Fruit fly (Drosophila melanogaster) whole organism, larva: ENCODE results near the gene bib.
A peak's percentile ranks its signal among the peaks of the same experiment; 100 is the strongest.

Source experiments
- noc ChIP-seq: fragments of 200-800 bp; sonication (Bioruptor generic); optimal IDR thresholded peaks from 3 replicates; lab custom pipeline; 2019; ENCODE audit warnings: missing biosample characterization, mild to moderate bottlenecking, missing genetic modification characterization, moderate library complexity

The bib gene

dm6 chr2L:10003593-10003992, 19.1 kb downstream of the bib start, which contains the start of gene Ndf:
Ndf (plus strand) TSS chr2L:10003832.
- TF ChIP-seq noc = peak; percentile 9

- TF ChIP-seq noc = no peak
These were observed 20.1 kb downstream of the bib start for dm6 chr2L:10004574-10004973.

- TF ChIP-seq noc = no peak
These were observed 24.8 kb downstream of the bib start, which contains the start of gene Trp1 for dm6 chr2L:10009293-10009695. Trp1 (plus strand) TSS chr2L:10009381.

- peak; percentile 99 for TF ChIP-seq noc
These were observed 25.6 kb downstream of the bib start for dm6 chr2L:10009800-10010658.

- no peak for TF ChIP-seq noc
These were observed 32.9 kb downstream of the bib start, which contains the start of gene CG13131 for dm6 chr2L:10017363-10017762. CG13131 (minus strand) TSS chr2L:10017463.

- no peak for TF ChIP-seq noc
These were observed 41.9 kb downstream of the bib start, which contains the start of gene CG13127 for dm6 chr2L:10026376-10026775. CG13127 (plus strand) TSS chr2L:10026676.

dm6 chr2L:10032415-10032814, 48.0 kb downstream of the bib start, which contains the start of gene obst-B:
obst-B (plus strand) TSS chr2L:10032690.
- TF ChIP-seq noc = no peak

dm6 chr2L:10033410-10033809, 49.0 kb downstream of the bib start:
- TF ChIP-seq noc = no peak

- TF ChIP-seq noc = no peak
These were observed 51.4 kb downstream of the bib start for dm6 chr2L:10035786-10036364.
